Worm (Caenorhabditis elegans): ENCODE measurements around the gene C07E3.3.
A peak's percentile ranks its signal among the peaks of the same experiment; 100 is the strongest.

Gene C07E3.3

DNA sequence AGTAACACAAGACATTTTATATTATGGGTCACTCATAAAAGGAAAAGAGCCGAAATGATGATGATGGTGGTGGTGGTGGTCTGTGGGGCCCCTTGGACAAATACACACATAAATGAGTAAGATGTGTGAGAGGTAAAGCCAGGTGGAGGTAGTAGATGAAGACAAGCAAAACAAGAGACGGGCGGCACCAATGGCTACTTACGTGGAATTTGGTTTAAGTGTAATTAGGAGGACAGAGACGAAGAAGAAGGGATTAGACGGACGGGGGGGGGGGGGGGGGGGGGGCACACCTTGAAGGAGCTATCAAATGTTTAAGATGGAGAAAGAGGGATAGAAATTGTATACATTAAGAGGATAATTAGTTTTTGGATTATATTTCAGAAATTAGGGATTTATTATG lies 17.5 kb upstream of the C07E3.3 start:
- TF ChIP-seq nhr-129 (tag; optimal IDR thresholded peaks at IDR 0.05): no peak
- TF ChIP-seq F13H6.1 (tag; optimal IDR thresholded peaks at IDR 0.05): no peak
- TF ChIP-seq sma-3 (GFP tag; optimal IDR thresholded peaks at IDR 0.05): no peak
- no peak for TF ChIP-seq ztf-11 (tag; optimal IDR thresholded peaks at IDR 0.05)
- no peak for TF ChIP-seq lin-13 (GFP tag; optimal IDR thresholded peaks at IDR 0.05)
- no peak for TF ChIP-seq mdl-1 (tag; optimal IDR thresholded peaks at IDR 0.05)
- no peak for TF ChIP-seq unc-55 (GFP tag; optimal IDR thresholded peaks at IDR 0.05)
- no peak for TF ChIP-seq alr-1 (tag; optimal IDR thresholded peaks at IDR 0.05)
- no peak for TF ChIP-seq lin-39 (tag; optimal IDR thresholded peaks at IDR 0.05)

ce11 chrII:10373536-10374169 lies 16.3 kb upstream of the C07E3.3 start:
- TF ChIP-seq C34F6.9 (tag; optimal IDR thresholded peaks at IDR 0.05) (peak; percentile 32), R02D3.7 (tag; optimal IDR thresholded peaks at IDR 0.05) (no peak), zag-1 (tag; optimal IDR thresholded peaks at IDR 0.05) (no peak), sem-4 (tag; optimal IDR thresholded peaks at IDR 0.05) (peak; percentile 58), unc-39 (tag; optimal IDR thresholded peaks at IDR 0.05) (no peak), nhr-25 (tag; optimal IDR thresholded peaks at IDR 0.05) (peak; percentile 60), sma-3 (GFP tag; optimal IDR thresholded peaks at IDR 0.05) (no peak), lsy-2 (tag; optimal IDR thresholded peaks at IDR 0.05) (peak in 1 of 2 experiments; percentile 5)

ce11 chrII:10373016-10373415 lies 15.7 kb upstream of the C07E3.3 start:
- peak; percentile 11 for TF ChIP-seq skn-1 (tag; optimal IDR thresholded peaks at IDR 0.05)
- TF ChIP-seq nhr-23 (tag; optimal IDR thresholded peaks at IDR 0.05): no peak
- peak; percentile 14 for TF ChIP-seq fos-1 (tag; optimal IDR thresholded peaks at IDR 0.05)
- TF ChIP-seq nhr-10 (tag; optimal IDR thresholded peaks at IDR 0.05): no peak
- TF ChIP-seq sem-4 (tag; optimal IDR thresholded peaks at IDR 0.05): no peak
- no peak for TF ChIP-seq nhr-129 (tag; optimal IDR thresholded peaks at IDR 0.05)
- no peak for TF ChIP-seq ama-1 (optimal IDR thresholded peaks at IDR 0.05)

ce11 chrII:10370826-10371225 lies 13.5 kb upstream of the C07E3.3 start:
- TF ChIP-seq C34F6.9 (tag; optimal IDR thresholded peaks at IDR 0.05) (peak; percentile 41), unc-39 (tag; optimal IDR thresholded peaks at IDR 0.05) (no peak), unc-55 (GFP tag; optimal IDR thresholded peaks at IDR 0.05) (peak; percentile 43), nhr-129 (tag; optimal IDR thresholded peaks at IDR 0.05) (peak; percentile 18), sem-4 (tag; optimal IDR thresholded peaks at IDR 0.05) (peak; percentile 11), gmeb-1 (tag; optimal IDR thresholded peaks at IDR 0.05) (no peak), mbf-1 (tag; optimal IDR thresholded peaks at IDR 0.05) (no peak), ztf-1 (GFP tag; conservative IDR thresholded peaks at IDR 0.05) (no peak), lsy-2 (tag; optimal IDR thresholded peaks at IDR 0.05) (peak in 1 of 2 experiments; percentile 31)

DNA sequence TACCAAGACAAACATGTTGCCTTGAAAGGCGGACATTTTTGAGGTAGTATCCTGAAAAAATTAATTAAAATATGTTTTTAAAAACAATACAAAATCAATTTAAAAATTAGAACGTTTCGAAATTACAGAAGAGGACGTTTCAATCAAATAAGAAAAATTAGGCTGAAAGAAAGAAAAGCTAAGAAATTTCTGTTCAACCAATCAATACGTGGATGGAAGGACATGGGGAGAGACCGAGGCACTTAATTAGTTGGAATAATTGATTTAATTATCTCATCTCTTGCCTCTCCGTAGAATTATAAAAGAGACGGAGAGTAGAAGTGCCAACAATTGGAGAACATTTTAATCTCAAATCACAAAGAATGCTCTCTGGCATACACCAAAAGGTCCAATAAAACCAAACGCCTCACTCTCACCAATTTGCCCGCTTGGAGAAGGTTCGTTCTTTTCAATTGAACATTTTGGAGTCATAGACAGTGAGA lies 12.3 kb upstream of the C07E3.3 start, which contains the start of gene ceh-58:
Gene ceh-58 (minus strand): TSS at position 51 of the 482 bp plus-strand sequence.
- TF ChIP-seq snpc-4 (tag; optimal IDR thresholded peaks at IDR 0.05): no peak
- no peak for TF ChIP-seq nhr-21 (tag; optimal IDR thresholded peaks at IDR 0.05)
- TF ChIP-seq ama-1 (optimal IDR thresholded peaks at IDR 0.05): no peak
- TF ChIP-seq ceh-82 (tag; optimal IDR thresholded peaks at IDR 0.05): no peak
- no peak for TF ChIP-seq egl-27 (tag; optimal IDR thresholded peaks at IDR 0.05)
- TF ChIP-seq lsy-2 (tag; optimal IDR thresholded peaks at IDR 0.05): peak in 1 of 2 experiments; percentile 0
- no peak for TF ChIP-seq crh-2 (tag; optimal IDR thresholded peaks at IDR 0.05)

DNA sequence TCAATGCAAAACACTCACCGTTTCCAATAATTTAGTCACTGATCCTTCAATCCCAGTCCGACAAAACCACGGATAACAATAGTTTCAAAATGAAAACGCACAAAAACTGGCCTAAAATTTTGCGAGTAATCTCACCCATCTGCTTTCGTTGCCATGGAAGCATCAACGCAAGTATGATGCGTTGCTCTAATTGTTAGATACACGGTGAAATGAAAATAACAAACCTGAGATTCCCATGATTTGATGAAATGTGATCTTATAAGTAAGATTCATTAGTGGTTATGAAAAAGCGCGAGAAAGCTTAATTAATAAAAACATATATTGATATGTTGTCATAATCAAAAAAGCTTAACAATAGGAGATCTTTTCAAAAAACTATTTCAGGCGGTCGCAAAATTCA lies 9.9 kb upstream of the C07E3.3 start, which contains the start of gene ceh-57:
Gene ceh-57 (minus strand): TSS at position 95 of the 400 bp plus-strand sequence.
- TF ChIP-seq ceh-82 (tag; optimal IDR thresholded peaks at IDR 0.05): no peak
- no peak for TF ChIP-seq egl-27 (tag; optimal IDR thresholded peaks at IDR 0.05)
- no peak for TF ChIP-seq ZK546.5 (tag; optimal IDR thresholded peaks at IDR 0.05)
- TF ChIP-seq unc-62 (GFP tag; optimal IDR thresholded peaks at IDR 0.05): no peak
- TF ChIP-seq gmeb-1 (tag; optimal IDR thresholded peaks at IDR 0.05): no peak
- TF ChIP-seq lin-39 (tag; optimal IDR thresholded peaks at IDR 0.05): no peak
- TF ChIP-seq elt-1 (tag; optimal IDR thresholded peaks at IDR 0.05): no peak
- TF ChIP-seq aly-2 (tag; optimal IDR thresholded peaks at IDR 0.05): no peak
- TF ChIP-seq nhr-10 (tag; optimal IDR thresholded peaks at IDR 0.05): no peak
- TF ChIP-seq C34F6.9 (tag; optimal IDR thresholded peaks at IDR 0.05): no peak
